Fruit fly (Drosophila melanogaster): ENCODE results near the gene Cyp4c3.

The Cyp4c3 gene

DNA sequence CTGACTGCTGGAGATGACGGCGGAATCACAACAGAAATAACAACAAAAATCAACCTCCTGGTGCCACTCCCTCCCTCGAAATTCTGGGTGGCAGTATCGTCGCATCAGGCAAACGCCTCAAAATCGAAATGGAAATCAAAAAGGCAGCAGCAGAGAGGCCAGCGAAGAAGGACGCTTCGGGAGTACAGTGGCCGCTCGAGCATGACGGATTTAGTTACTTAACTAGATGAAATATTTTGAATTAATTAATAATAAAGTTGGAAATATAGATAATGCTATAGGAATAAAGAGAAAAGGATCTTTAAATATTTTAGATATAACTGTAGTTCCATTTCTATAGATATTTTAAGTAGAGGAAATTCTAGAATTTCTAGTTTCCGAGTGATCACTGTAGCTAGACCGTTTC, 28.5 kb upstream of the Cyp4c3 start (continued):
- TF ChIP-seq CG2678 (tag; optimal IDR thresholded peaks at IDR 0.05) (peak; percentile 59), tap (tag; optimal IDR thresholded peaks at IDR 0.05) (no peak), peb (GFP tag; IDR thresholded peaks at IDR 0.05) (0 out of 2 replicates have a peak, but pooled peaks have one; percentile 12), CG7357 (GFP tag; IDR thresholded peaks at IDR 0.05) (0 out of 3 replicates have a peak, but pooled peaks have one; percentile 34), Xbp1 (GFP tag; optimal IDR thresholded peaks at IDR 0.05) (peak; percentile 12), stc (GFP tag; IDR thresholded peaks at IDR 0.05) (no peak), unpg (GFP tag; optimal IDR thresholded peaks at IDR 0.05) (peak; percentile 34), zfh1 (GFP tag; IDR thresholded peaks at IDR 0.05) (peak; percentile 50; the same call in 2 of the 3 replicates), odd (GFP tag; optimal IDR thresholded peaks at IDR 0.05) (peak; percentile 1), CG18599 (GFP tag; optimal IDR thresholded peaks at IDR 0.05) (peak; percentile 42), lbe (GFP tag; optimal IDR thresholded peaks at IDR 0.05) (no peak), sr (GFP tag; IDR thresholded peaks at IDR 0.05) (no peak), sqz (GFP tag; optimal IDR thresholded peaks at IDR 0.05) (no peak), scrt (GFP tag; optimal IDR thresholded peaks at IDR 0.05) (no peak), CG12391 (tag; optimal IDR thresholded peaks at IDR 0.05) (peak; percentile 53), CG2712 (tag; optimal IDR thresholded peaks at IDR 0.05) (peak; percentile 72), CG4854 (GFP tag; optimal IDR thresholded peaks at IDR 0.05) (no peak), pros (GFP tag; optimal IDR thresholded peaks at IDR 0.05) (peak; percentile 93), CG13775 (GFP tag; optimal IDR thresholded peaks at IDR 0.05) (peak; percentile 17), CG1647 (GFP tag; optimal IDR thresholded peaks at IDR 0.05) (no peak), E2f2 (GFP tag; IDR thresholded peaks at IDR 0.05) (no peak), CTCF (GFP tag; optimal IDR thresholded peaks at IDR 0.05) (no peak), CG10431 (GFP tag; optimal IDR thresholded peaks at IDR 0.05) (peak; percentile 8), CG33213 (GFP tag; optimal IDR thresholded peaks at IDR 0.05) (no peak), CG13424 (tag; optimal IDR thresholded peaks at IDR 0.05) (peak; percentile 48), MBD-R2 (GFP tag; IDR thresholded peaks at IDR 0.05) (no peak), zen (tag; optimal IDR thresholded peaks at IDR 0.05) (no peak), CG17829 (tag; optimal IDR thresholded peaks at IDR 0.05) (peak; percentile 45), dmrt99B (tag; optimal IDR thresholded peaks at IDR 0.05) (peak; percentile 55), CG12769 (tag; optimal IDR thresholded peaks at IDR 0.05) (no peak), Lhr (GFP tag; optimal IDR thresholded peaks at IDR 0.05) (no peak), CG17361 (GFP tag; IDR thresholded peaks at IDR 0.05) (0 out of 3 replicates have a peak, but pooled peaks have one; percentile 23), fd96Cb (tag; optimal IDR thresholded peaks at IDR 0.05) (peak; percentile 39), Lim3 (GFP tag; IDR thresholded peaks at IDR 0.05) (no peak), CG32767 (GFP tag; IDR thresholded peaks at IDR 0.05) (no peak), CG6854 (GFP tag; optimal IDR thresholded peaks at IDR 0.05) (no peak), row (GFP tag; IDR thresholded peaks at IDR 0.05) (peak; percentile 86), CG6272 (GFP tag; IDR thresholded peaks at IDR 0.05) (no peak), CG1529 (GFP tag; optimal IDR thresholded peaks at IDR 0.05) (peak; percentile 36), Sox100B (GFP tag; optimal IDR thresholded peaks at IDR 0.05) (peak; percentile 35), CG10959 (GFP tag; IDR thresholded peaks at IDR 0.05) (peak; percentile 43; the same call in 1 of the 2 replicates), Hr51 (GFP tag; optimal IDR thresholded peaks at IDR 0.05) (peak in 1 of 2 experiments; percentile 40), CG3847 (GFP tag; IDR thresholded peaks at IDR 0.05) (peak; percentile 29; the same call in 1 of the 2 replicates), CG8359 (GFP tag; optimal IDR thresholded peaks at IDR 0.05; ENCODE audit: borderline replicate concordance) (no peak), D (optimal IDR thresholded peaks at IDR 0.05) (no peak), D (GFP tag; optimal IDR thresholded peaks at IDR 0.05) (peak; percentile 18), PHDP (tag; optimal IDR thresholded peaks at IDR 0.05) (peak; percentile 16), Gug (GFP tag; IDR thresholded peaks at IDR 0.05) (no peak), gem (tag; optimal IDR thresholded peaks at IDR 0.05) (peak; percentile 58), h (optimal IDR thresholded peaks at IDR 0.05) (no peak), CG4404 (GFP tag; IDR thresholded peaks at IDR 0.05) (peak; percentile 51), CG15601 (tag; optimal IDR thresholded peaks at IDR 0.05) (peak; percentile 44)
